Worm (Caenorhabditis elegans) whole organism, mixed stage, embryonic: Measurements from ENCODE around the gene edg-1.

Experiments
- blmp-1 ChIP-seq: fragments of 150-350 bp; optimal IDR thresholded peaks from 2 replicates; lab custom pipeline; 2014; ENCODE audit warnings: missing biosample characterization, missing genetic modification characterization
- ceh-83 ChIP-seq: fragments of 200-800 bp; sonication (Bioruptor generic); optimal IDR thresholded peaks from 2 replicates; lab custom pipeline; 2018; ENCODE audit warnings: mild to moderate bottlenecking, missing genetic modification characterization, missing compliant biosample characterization
- ces-1 ChIP-seq: fragments of 150-350 bp; optimal IDR thresholded peaks from 2 replicates; lab custom pipeline; 2014; ENCODE audit warnings: missing biosample characterization, missing genetic modification reagents, missing genetic modification characterization
- elt-1 ChIP-seq: sonication (generic microtip); optimal IDR thresholded peaks from 2 replicates; lab custom pipeline; 2017; ENCODE audit warnings: missing genetic modification characterization, mild to moderate bottlenecking, missing compliant biosample characterization, antibody characterized with exemption, moderate library complexity, borderline replicate concordance; ENCODE audit not compliant: insufficient read depth
- mep-1 ChIP-seq: fragments of 150-350 bp; optimal IDR thresholded peaks from 2 replicates; lab custom pipeline; 2017; ENCODE audit warnings: missing biosample characterization, missing genetic modification reagents, missing genetic modification characterization, inconsistent platforms
- pha-4 ChIP-seq: fragments of 150-350 bp; optimal IDR thresholded peaks from 2 replicates; lab custom pipeline; 2018; ENCODE audit warnings: missing biosample characterization, missing genetic modification reagents, missing genetic modification characterization
- snpc-4 ChIP-seq: fragments of 150-350 bp; optimal IDR thresholded peaks from 2 replicates; lab custom pipeline; 2014; ENCODE audit warnings: missing biosample characterization, missing genetic modification characterization
- unc-62 ChIP-seq: fragments of 150-350 bp; optimal IDR thresholded peaks from 2 replicates; lab custom pipeline; 2014; ENCODE audit warnings: missing biosample characterization, missing genetic modification reagents, missing genetic modification characterization
- zip-8 ChIP-seq: fragments of 150-350 bp; optimal IDR thresholded peaks from 2 replicates; lab custom pipeline; 2014; ENCODE audit warnings: missing biosample characterization, missing genetic modification characterization

DNA sequence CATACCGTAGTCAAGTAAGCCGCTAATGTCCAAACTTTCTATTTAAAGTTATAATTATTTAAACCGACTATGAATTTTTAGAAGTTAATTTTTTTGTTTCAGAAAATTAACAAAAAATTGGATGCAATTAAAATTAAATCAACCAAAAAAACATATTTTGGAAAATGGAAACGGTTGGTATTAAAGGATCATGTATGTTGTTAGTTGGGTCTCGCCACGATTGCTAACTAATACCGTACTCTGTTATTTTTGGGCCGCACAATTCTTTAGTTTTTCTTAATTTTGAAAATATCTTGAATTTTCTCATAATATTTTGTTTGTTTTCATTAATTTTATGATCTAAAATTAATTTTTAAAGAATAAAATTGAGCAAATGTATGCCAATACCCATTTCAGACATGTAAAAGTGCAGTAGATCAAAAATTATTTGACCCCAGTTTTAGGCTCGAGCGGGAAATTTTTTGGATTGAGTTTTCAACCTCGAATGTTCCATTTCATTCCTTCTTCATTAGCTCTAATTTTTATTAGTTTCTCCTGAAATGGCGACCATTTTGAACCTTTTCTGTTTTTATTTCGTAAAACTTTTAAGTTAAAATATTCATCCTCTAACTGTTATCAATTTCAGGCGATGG, 51.9 kb downstream of the edg-1 start, which contains the start of gene cbd-1:
- no peak for TF ChIP-seq mep-1 (tag; lab: Kevin White, UChicago)
- TF ChIP-seq pha-4 (tag; lab: Kevin White, UChicago): no peak
- no peak for TF ChIP-seq zip-8 (tag; lab: Kevin White, UChicago)
- no peak for TF ChIP-seq blmp-1
- TF ChIP-seq ceh-83 (GFP tag; lab: Kevin White, UChicago): no peak
- TF ChIP-seq elt-1 (tag; lab: Kevin White, UChicago): no peak
- no peak for TF ChIP-seq ces-1 (GFP tag; lab: Kevin White, UChicago)
- no peak for TF ChIP-seq snpc-4 (tag; lab: Kevin White, UChicago)
- TF ChIP-seq unc-62 (GFP tag; lab: Kevin White, UChicago): no peak
